Worm (Caenorhabditis elegans): Measurements from ENCODE around the gene daf-9.

- no peak for TF ChIP-seq pqm-1 (tag; optimal IDR thresholded peaks at IDR 0.05)
- no peak for TF ChIP-seq skn-1 (tag; optimal IDR thresholded peaks at IDR 0.05)
- no peak for TF ChIP-seq ceh-9 (tag; optimal IDR thresholded peaks at IDR 0.05)
- no peak for TF ChIP-seq nhr-77 (tag; optimal IDR thresholded peaks at IDR 0.05)
- TF ChIP-seq ceh-16 (tag; optimal IDR thresholded peaks at IDR 0.05): no peak
- no peak for TF ChIP-seq daf-12 (tag; optimal IDR thresholded peaks at IDR 0.05)
These were observed 41.3 kb upstream of the daf-9 start for ce11 chrX:6155436-6155835.

All from whole organism, L3 larva.